Worm (Caenorhabditis elegans): ENCODE results near the gene B0393.7.

The B0393.7 gene

DNA sequence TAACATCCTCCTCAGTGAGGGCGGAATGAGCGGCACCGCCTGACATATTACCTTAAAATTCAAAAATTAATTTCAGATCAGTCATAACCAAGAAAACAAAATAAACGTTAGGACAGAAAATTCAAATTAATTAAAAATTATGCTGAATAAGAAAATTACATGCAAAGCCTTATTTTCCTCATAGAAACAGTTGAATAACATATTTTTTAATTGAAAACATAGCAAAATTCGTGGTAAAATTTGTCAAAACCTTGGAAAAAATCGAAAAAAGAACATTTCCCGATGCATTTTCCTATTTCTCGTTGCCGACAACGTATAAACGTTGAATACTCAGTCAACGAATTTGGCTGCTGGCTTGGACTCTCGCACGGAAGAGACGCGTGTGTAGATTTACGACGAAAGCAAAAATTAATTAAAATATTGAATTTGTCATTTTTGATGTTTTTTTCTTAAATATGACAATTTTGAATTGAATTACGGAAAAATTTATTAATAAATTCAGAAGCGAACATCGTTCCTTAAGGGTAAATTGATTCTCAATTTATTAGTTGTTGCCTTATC, 23.8 kb downstream of the B0393.7 start, which contains the start of the genes rps-0 and rbg-3 (continued):
- no peak for TF ChIP-seq repo-1 (tag; optimal IDR thresholded peaks at IDR 0.05)
- TF ChIP-seq pha-4 (tag; optimal IDR thresholded peaks at IDR 0.05): peak; percentile 84
- TF ChIP-seq fkh-3 (tag; optimal IDR thresholded peaks at IDR 0.05): no peak
- no peak for TF ChIP-seq rec-8 (tag; optimal IDR thresholded peaks at IDR 0.05)
- TF ChIP-seq F23B12.7 (tag; optimal IDR thresholded peaks at IDR 0.05; ENCODE audit: insufficient read depth): peak; percentile 94
- TF ChIP-seq lin-54 (GFP tag; optimal IDR thresholded peaks at IDR 0.05): peak; percentile 89
- peak; percentile 41 for TF ChIP-seq ekl-4 (GFP tag; IDR thresholded peaks at IDR 0.05)
- TF ChIP-seq mel-28 (tag; optimal IDR thresholded peaks at IDR 0.05; ENCODE audit: borderline replicate concordance): no peak
- no peak for TF ChIP-seq hlh-26 (GFP tag; conservative IDR thresholded peaks at IDR 0.05)
- peak; percentile 77 for TF ChIP-seq madf-10 (tag; optimal IDR thresholded peaks at IDR 0.05)
- no peak for TF ChIP-seq ztf-6 (GFP tag; IDR thresholded peaks at IDR 0.05)
- TF ChIP-seq dpl-1 (GFP tag; optimal IDR thresholded peaks at IDR 0.05): peak; percentile 75
- no peak for TF ChIP-seq nfya-2 (GFP tag; IDR thresholded peaks at IDR 0.05)
- peak; percentile 74 for TF ChIP-seq F49E8.2 (tag; optimal IDR thresholded peaks at IDR 0.05; ENCODE audit: insufficient read depth)
- TF ChIP-seq Y79H2A.3 (GFP tag; conservative IDR thresholded peaks at IDR 0.05): no peak
- peak; percentile 68 for TF ChIP-seq lsl-1 (GFP tag; optimal IDR thresholded peaks at IDR 0.05)
- TF ChIP-seq snpc-1.1 (tag; optimal IDR thresholded peaks at IDR 0.05; ENCODE audit: insufficient read depth): peak; percentile 13
- peak; percentile 77 for TF ChIP-seq pbrm-1 (GFP tag; IDR thresholded peaks at IDR 0.05)
- TF ChIP-seq T26A5.8 (tag; optimal IDR thresholded peaks at IDR 0.05): no peak
- TF ChIP-seq nhr-80 (tag; optimal IDR thresholded peaks at IDR 0.05): peak; percentile 37
- TF ChIP-seq madf-3 (GFP tag; IDR thresholded peaks at IDR 0.05): 0 out of 2 replicates have a peak, but pooled peaks have one; percentile 36
- no peak for TF ChIP-seq T07F8.4 (tag; optimal IDR thresholded peaks at IDR 0.05)
- TF ChIP-seq hrde-1 (tag; optimal IDR thresholded peaks at IDR 0.05; ENCODE audit: borderline replicate concordance): no peak
- 0 out of 2 replicates have a peak, but pooled peaks have one; percentile 30 for TF ChIP-seq Y95B8A.8 (GFP tag; IDR thresholded peaks at IDR 0.05)
- TF ChIP-seq lin-35 (GFP tag; optimal IDR thresholded peaks at IDR 0.05): peak in 2 of 3 experiments; percentile 64 to 92
- TF ChIP-seq bed-1 (GFP tag; IDR thresholded peaks at IDR 0.05): no peak
- TF ChIP-seq snpc-4 (GFP tag; optimal IDR thresholded peaks at IDR 0.05): no peak
- TF ChIP-seq snpc-4 (tag; optimal IDR thresholded peaks at IDR 0.05): peak in 3 of 4 experiments; percentile 53 to 74 (median 61)
- no peak for TF ChIP-seq die-1 (tag; optimal IDR thresholded peaks at IDR 0.05)
- TF ChIP-seq mes-4 (tag; optimal IDR thresholded peaks at IDR 0.05): no peak
- peak; percentile 57; the same call in 1 of the 2 replicates for TF ChIP-seq Y67H2A.10 (GFP tag; conservative IDR thresholded peaks at IDR 0.05)
- peak; percentile 90 for TF ChIP-seq ztf-18 (tag; optimal IDR thresholded peaks at IDR 0.05)
- TF ChIP-seq ceh-100 (GFP tag; IDR thresholded peaks at IDR 0.05): peak; percentile 27; the same call in 1 of the 2 replicates
- TF ChIP-seq F37B4.10 (GFP tag; IDR thresholded peaks at IDR 0.05): no peak
- TF ChIP-seq B0261.1 (tag; optimal IDR thresholded peaks at IDR 0.05): no peak
- TF ChIP-seq hmg-1.2 (GFP tag; IDR thresholded peaks at IDR 0.05): peak; percentile 89
- no peak for TF ChIP-seq ceh-58 (GFP tag; IDR thresholded peaks at IDR 0.05)
- peak; percentile 62 for TF ChIP-seq efl-1 (GFP tag; optimal IDR thresholded peaks at IDR 0.05)
- no peak for TF ChIP-seq F10E7.11 (tag; optimal IDR thresholded peaks at IDR 0.05)
- no peak for TF ChIP-seq ets-4 (GFP tag; optimal IDR thresholded peaks at IDR 0.05)
- peak; percentile 74; the same call in 1 of the 2 replicates for TF ChIP-seq B0019.2 (GFP tag; conservative IDR thresholded peaks at IDR 0.05)
- TF ChIP-seq lir-1 (GFP tag; conservative IDR thresholded peaks at IDR 0.05): 0 out of 2 replicates have a peak, but pooled peaks have one; percentile 22
- TF ChIP-seq unc-62 (GFP tag; optimal IDR thresholded peaks at IDR 0.05): no peak
- no peak for TF ChIP-seq F55B11.4 (tag; optimal IDR thresholded peaks at IDR 0.05; ENCODE audit: borderline replicate concordance, insufficient read depth)
- peak; percentile 91 for TF ChIP-seq snpc-3.4 (tag; optimal IDR thresholded peaks at IDR 0.05)

Data from whole organism, young adult.